Worm (Caenorhabditis elegans) whole organism, L1 larva: ENCODE data around the gene let-92.

Experiments used
- isw-1 ChIP-seq: fragments of 200-800 bp; sonication (Bioruptor generic); IDR thresholded peaks from 2 replicates; pipeline ENCODE4 v1.3.6; 2022; ENCODE audit warnings: missing genetic modification characterization, missing compliant biosample characterization
- lin-39 ChIP-seq: fragments of 150-350 bp; optimal IDR thresholded peaks from 2 replicates; lab custom pipeline; 2014; ENCODE audit warnings: missing biosample characterization, missing genetic modification reagents, missing genetic modification characterization
- nhr-19 ChIP-seq: fragments of 200-800 bp; sonication (Bioruptor generic); conservative IDR thresholded peaks from 2 replicates; pipeline ENCODE4 v1.3.6; 2022; ENCODE audit warnings: missing genetic modification characterization, missing compliant biosample characterization
- skn-1 ChIP-seq: fragments of 150-350 bp; optimal IDR thresholded peaks from 2 replicates; lab custom pipeline; 2014; ENCODE audit warnings: missing biosample characterization, missing genetic modification characterization
- vab-15 ChIP-seq: sonication (generic microtip); optimal IDR thresholded peaks from 2 replicates; lab custom pipeline; 2017; ENCODE audit warnings: missing genotype, mild to moderate bottlenecking, missing genetic modification characterization, missing compliant biosample characterization
- ztf-4 ChIP-seq: fragments of 150-350 bp; optimal IDR thresholded peaks from 2 replicates; lab custom pipeline; 2014; ENCODE audit warnings: missing biosample characterization, missing genetic modification characterization

DNA sequence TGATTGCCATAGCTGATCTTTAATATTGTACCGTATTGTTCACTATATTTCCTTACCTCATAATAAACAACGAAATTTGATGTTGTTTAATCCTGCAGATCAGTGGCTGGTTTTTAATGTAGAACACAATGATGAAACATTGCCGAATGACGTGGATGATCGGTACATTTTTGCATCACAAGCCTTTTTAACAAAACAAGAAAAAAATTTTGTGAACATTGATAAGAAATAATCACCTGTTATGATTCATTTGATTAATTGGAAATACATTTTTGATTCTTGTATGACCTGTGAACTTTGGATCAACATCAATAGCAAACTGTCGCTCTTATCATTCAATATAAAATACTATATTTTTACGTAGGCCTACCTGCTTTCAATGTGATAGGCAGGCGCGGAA lies 44.6 kb downstream of the let-92 start:
- TF ChIP-seq ztf-4 (tag; lab: Kevin White, UChicago) (no peak), nhr-19 (no peak), lin-39 (tag; lab: Kevin White, UChicago) (no peak), isw-1 (GFP tag; lab: Robert Waterston, UW) (no peak), skn-1 (tag; lab: Kevin White, UChicago) (no peak), vab-15 (tag; lab: Kevin White, UChicago) (no peak)
